Fruit fly (Drosophila melanogaster): ENCODE measurements around the gene CG12123.

DNA sequence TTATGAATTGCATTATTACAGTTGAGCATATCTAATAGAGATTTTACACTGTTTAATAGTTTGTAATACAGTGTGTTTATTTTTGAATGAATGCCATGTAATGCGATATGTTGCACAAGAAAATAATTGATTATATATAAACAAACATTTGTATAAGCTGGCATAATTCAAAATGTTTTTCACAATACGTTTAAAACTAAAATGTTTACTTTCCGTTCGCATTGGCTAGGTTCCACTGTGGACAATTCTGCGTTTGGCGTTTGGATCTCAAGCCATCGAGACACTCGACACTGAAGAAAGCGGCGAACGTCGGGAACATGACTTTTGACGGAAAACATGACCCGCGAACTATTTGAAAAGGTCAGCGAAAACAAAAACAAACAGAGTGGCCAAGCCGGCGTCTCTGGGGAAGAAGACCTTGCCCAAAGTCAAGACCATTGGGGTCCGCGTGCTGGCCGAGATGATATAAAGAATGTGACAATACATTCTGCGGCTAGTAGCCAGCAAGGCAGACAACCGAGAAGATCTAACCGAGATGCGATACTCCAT, 31.3 kb upstream of the CG12123 start, which contains the start of gene Cp7Fb:
- TF ChIP-seq CG8478 (optimal IDR thresholded peaks at IDR 0.05) (no peak), CTCF (optimal IDR thresholded peaks at IDR 0.05) (no peak)

Measured in S2 (cell line).